Fruit fly (Drosophila melanogaster) whole organism, embryonic: ENCODE results near the gene CG5828.

Experiments used
- Aef1 ChIP-seq: fragments of 200-800 bp; sonication (Bioruptor generic); IDR thresholded peaks from 3 replicates; pipeline ENCODE4 v1.3.6; 2022; ENCODE audit warnings: missing biosample characterization, missing genetic modification characterization
- CG10431 ChIP-seq: fragments of 200-800 bp; sonication (Bioruptor generic); optimal IDR thresholded peaks from 3 replicates; lab custom pipeline; 2018; ENCODE audit warnings: missing biosample characterization, mild to moderate bottlenecking, missing genetic modification characterization
- CG10979 ChIP-seq: fragments of 200-800 bp; sonication (Bioruptor generic); optimal IDR thresholded peaks from 2 replicates; lab custom pipeline; 2018; ENCODE audit warnings: missing biosample characterization, mild to moderate bottlenecking, missing genetic modification characterization, moderate library complexity
- CG12236 ChIP-seq: fragments of 200-800 bp; sonication (Bioruptor generic); optimal IDR thresholded peaks from 2 replicates; lab custom pipeline; 2016; ENCODE audit warnings: missing biosample characterization, missing genetic modification characterization
- CG14014 ChIP-seq: fragments of 200-800 bp; sonication (Bioruptor generic); IDR thresholded peaks from 2 replicates; pipeline ENCODE4 v1.3.6; 2022; ENCODE audit warnings: missing biosample characterization, missing genetic modification characterization
- CG15601 ChIP-seq: fragments of 200-800 bp; sonication (Bioruptor generic); optimal IDR thresholded peaks from 3 replicates; lab custom pipeline; 2019; ENCODE audit warnings: missing biosample characterization, mild to moderate bottlenecking, missing genetic modification characterization, moderate library complexity
- CG17829 ChIP-seq: fragments of 200-800 bp; optimal IDR thresholded peaks from 2 replicates; lab custom pipeline; 2019; ENCODE audit warnings: missing biosample characterization, mild to moderate bottlenecking, missing genetic modification characterization, moderate library complexity
- CG18262 ChIP-seq: fragments of 200-800 bp; optimal IDR thresholded peaks from 3 replicates; lab custom pipeline; 2019; ENCODE audit warnings: missing biosample characterization, mild to moderate bottlenecking, missing genetic modification characterization, moderate library complexity
- CG1832 ChIP-seq: fragments of 200-800 bp; sonication (Bioruptor generic); optimal IDR thresholded peaks from 2 replicates; lab custom pipeline; 2017; ENCODE audit warnings: missing biosample characterization, mild to moderate bottlenecking, missing genetic modification characterization, inconsistent platforms
- CG2116 ChIP-seq: fragments of 200-800 bp; sonication (Bioruptor generic); optimal IDR thresholded peaks from 3 replicates; lab custom pipeline; 2018; ENCODE audit warnings: missing biosample characterization, mild to moderate bottlenecking, missing genetic modification characterization
- CG30431 ChIP-seq: fragments of 200-800 bp; sonication (Bioruptor generic); optimal IDR thresholded peaks from 2 replicates; lab custom pipeline; 2017; ENCODE audit warnings: missing biosample characterization, missing genetic modification characterization
- CG3163 ChIP-seq: fragments of 200-800 bp; sonication (Bioruptor generic); optimal IDR thresholded peaks from 3 replicates; lab custom pipeline; 2016; ENCODE audit warnings: missing biosample characterization, missing genetic modification characterization
- CG3281 ChIP-seq: fragments of 200-800 bp; sonication (Bioruptor generic); optimal IDR thresholded peaks from 3 replicates; lab custom pipeline; 2017; ENCODE audit warnings: missing biosample characterization, mild to moderate bottlenecking, missing genetic modification characterization
- CG34224 ChIP-seq: fragments of 200-800 bp; sonication (Bioruptor generic); IDR thresholded peaks from 3 replicates; pipeline ENCODE4 v1.3.6; 2022; ENCODE audit warnings: missing biosample characterization, missing genetic modification characterization; ENCODE audit not compliant: partially characterized antibody
- CG3838 ChIP-seq: fragments of 200-800 bp; sonication (Bioruptor generic); optimal IDR thresholded peaks from 3 replicates; lab custom pipeline; 2016; ENCODE audit warnings: missing biosample characterization, missing genetic modification characterization
- CG4282 ChIP-seq: fragments of 200-800 bp; sonication (Bioruptor generic); optimal IDR thresholded peaks from 2 replicates; lab custom pipeline; 2016; ENCODE audit warnings: missing biosample characterization, missing genetic modification characterization
- CG4328 ChIP-seq: fragments of 200-800 bp; sonication (Bioruptor generic); optimal IDR thresholded peaks from 3 replicates; lab custom pipeline; 2017; ENCODE audit warnings: missing biosample characterization, missing genetic modification reagents, missing genetic modification characterization
- CG4360 ChIP-seq: fragments of 200-800 bp; sonication (Bioruptor generic); IDR thresholded peaks from 2 replicates; pipeline ENCODE4 v1.3.6; 2022; ENCODE audit warnings: missing biosample characterization, missing genetic modification characterization
- CG4730 ChIP-seq: fragments of 200-800 bp; sonication (Bioruptor generic); IDR thresholded peaks from 2 replicates; pipeline ENCODE4 v1.3.6; 2022; ENCODE audit warnings: missing biosample characterization, missing genetic modification characterization
- CG6175 ChIP-seq: fragments of 200-800 bp; sonication (Bioruptor generic); IDR thresholded peaks from 3 replicates; pipeline ENCODE4 v1.3.6; 2022; ENCODE audit warnings: missing biosample characterization, missing genetic modification characterization
- CG6683 ChIP-seq: fragments of 200-800 bp; sonication (Bioruptor generic); optimal IDR thresholded peaks from 2 replicates; lab custom pipeline; 2017; ENCODE audit warnings: missing biosample characterization, mild to moderate bottlenecking, missing genetic modification characterization, missing genetic modification reagents
- CG9876 ChIP-seq: fragments of 200-800 bp; sonication (Bioruptor generic); optimal IDR thresholded peaks from 2 replicates; lab custom pipeline; 2016; ENCODE audit warnings: missing biosample characterization, missing genetic modification characterization
- Dip2 ChIP-seq: fragments of 200-800 bp; sonication (Bioruptor generic); IDR thresholded peaks from 2 replicates; pipeline ENCODE4 v1.3.6; 2022; ENCODE audit warnings: missing biosample characterization, missing genetic modification characterization
- Dp ChIP-seq: fragments of 200-800 bp; sonication (Bioruptor generic); optimal IDR thresholded peaks from 2 replicates; lab custom pipeline; 2018; ENCODE audit warnings: missing biosample characterization, mild to moderate bottlenecking, missing genetic modification characterization, moderate library complexity
- Hey ChIP-seq: fragments of 200-800 bp; sonication (Bioruptor generic); optimal IDR thresholded peaks from 3 replicates; lab custom pipeline; 2018; ENCODE audit warnings: missing biosample characterization, mild to moderate bottlenecking, missing genetic modification characterization
- Hmr ChIP-seq: fragments of 200-800 bp; sonication (Bioruptor generic); optimal IDR thresholded peaks from 3 replicates; lab custom pipeline; 2017; ENCODE audit warnings: mild to moderate bottlenecking, missing biosample characterization, missing genetic modification reagents, missing genetic modification characterization
- Hr3 ChIP-seq: fragments of 200-800 bp; sonication (Bioruptor generic); optimal IDR thresholded peaks from 3 replicates; lab custom pipeline; 2016; ENCODE audit warnings: missing biosample characterization, missing genetic modification characterization
- Hsf ChIP-seq: fragments of 200-800 bp; sonication (Bioruptor generic); optimal IDR thresholded peaks from 3 replicates; lab custom pipeline; 2016; ENCODE audit warnings: missing biosample characterization, missing genetic modification characterization
- MTF-1 ChIP-seq: fragments of 200-800 bp; sonication (Bioruptor generic); optimal IDR thresholded peaks from 2 replicates; lab custom pipeline; 2018; ENCODE audit warnings: missing biosample characterization, mild to moderate bottlenecking, missing genetic modification characterization, borderline replicate concordance
- Mes4 ChIP-seq: fragments of 200-800 bp; sonication (Bioruptor generic); optimal IDR thresholded peaks from 2 replicates; lab custom pipeline; 2016; ENCODE audit warnings: missing biosample characterization, missing genetic modification characterization
- Usf ChIP-seq: fragments of 200-800 bp; sonication (Bioruptor generic); optimal IDR thresholded peaks from 2 replicates; lab custom pipeline; 2017; ENCODE audit warnings: missing genotype, missing biosample characterization, missing genetic modification characterization
- ac ChIP-seq: fragments of 200-800 bp; sonication (Bioruptor generic); optimal IDR thresholded peaks from 3 replicates; lab custom pipeline; 2017; ENCODE audit warnings: missing biosample characterization, mild to moderate bottlenecking, missing genetic modification characterization
- ap ChIP-seq: fragments of 200-800 bp; sonication (Bioruptor generic); IDR thresholded peaks from 2 replicates; pipeline ENCODE4 v1.3.6; 2022; ENCODE audit warnings: missing biosample characterization, missing genetic modification characterization
- bab2 ChIP-seq: fragments of 200-800 bp; sonication (Bioruptor generic); optimal IDR thresholded peaks from 2 replicates; lab custom pipeline; 2016; ENCODE audit warnings: missing biosample characterization, missing genetic modification characterization
- cato ChIP-seq: fragments of 200-800 bp; sonication (Bioruptor generic); optimal IDR thresholded peaks from 2 replicates; lab custom pipeline; 2016; ENCODE audit warnings: missing biosample characterization, missing genetic modification characterization, borderline replicate concordance
- crp ChIP-seq, 2 experiments: fragments of 200-800 bp; sonication (Bioruptor generic); optimal IDR thresholded peaks; 2 replicates in 1 of 2; 3 replicates in 1 of 2; lab custom pipeline; 2017; ENCODE audit warnings: missing biosample characterization in 2 of 2, missing genetic modification characterization in 2 of 2, mild to moderate bottlenecking in 1 of 2, moderate library complexity in 1 of 2
- ewg ChIP-seq: fragments of 200-800 bp; sonication (Bioruptor generic); optimal IDR thresholded peaks from 3 replicates; lab custom pipeline; 2017; ENCODE audit warnings: mild to moderate bottlenecking, missing biosample characterization, missing genetic modification reagents, missing genetic modification characterization
- fd3F ChIP-seq: fragments of 200-800 bp; sonication (Bioruptor generic); optimal IDR thresholded peaks from 2 replicates; lab custom pipeline; 2018; ENCODE audit warnings: missing biosample characterization, mild to moderate bottlenecking, missing genetic modification characterization, moderate library complexity
- grn ChIP-seq: fragments of 200-800 bp; sonication (Bioruptor generic); optimal IDR thresholded peaks from 3 replicates; lab custom pipeline; 2017; ENCODE audit warnings: missing biosample characterization, missing genetic modification characterization
- jumu ChIP-seq: fragments of 200-800 bp; sonication (Bioruptor generic); optimal IDR thresholded peaks from 3 replicates; lab custom pipeline; 2016; ENCODE audit warnings: missing biosample characterization, missing genetic modification characterization
- pzg ChIP-seq: fragments of 200-800 bp; sonication (Bioruptor generic); optimal IDR thresholded peaks from 3 replicates; lab custom pipeline; 2018; ENCODE audit warnings: missing biosample characterization, mild to moderate bottlenecking, missing genetic modification characterization, moderate library complexity
- ro ChIP-seq: fragments of 200-800 bp; sonication (Bioruptor generic); IDR thresholded peaks from 2 replicates; pipeline ENCODE4 v1.3.6; 2022; ENCODE audit warnings: missing biosample characterization, missing genetic modification characterization
- sc ChIP-seq, 3 experiments: fragments of >200 bp in 2 of 3; fragments of 200-800 bp in 1 of 3; sonication (Bioruptor generic) in 1 of 3; optimal IDR thresholded peaks; 2 replicates in 2 of 3; 3 replicates in 1 of 3; lab custom pipeline; 2017; ENCODE audit warnings: mild to moderate bottlenecking in 1 of 3, missing biosample characterization in 1 of 3, missing genetic modification characterization in 1 of 3, missing genetic modification reagents in 1 of 3
- sd ChIP-seq: fragments of 200-800 bp; sonication (Bioruptor generic); optimal IDR thresholded peaks from 3 replicates; lab custom pipeline; 2018; ENCODE audit warnings: missing biosample characterization, mild to moderate bottlenecking, missing genetic modification characterization, moderate library complexity
- sna ChIP-seq: fragments of 200-800 bp; sonication (Bioruptor generic); IDR thresholded peaks from 2 replicates; pipeline ENCODE4 v1.3.6; 2022; ENCODE audit warnings: missing biosample characterization, missing genetic modification characterization; ENCODE audit not compliant: partially characterized antibody
- tin ChIP-seq: fragments of 200-800 bp; sonication (Bioruptor generic); optimal IDR thresholded peaks from 3 replicates; lab custom pipeline; 2016; ENCODE audit warnings: missing biosample characterization, missing genetic modification characterization
- trem ChIP-seq: fragments of 200-800 bp; optimal IDR thresholded peaks from 3 replicates; lab custom pipeline; 2019; ENCODE audit warnings: missing biosample characterization, mild to moderate bottlenecking, missing genetic modification characterization, moderate library complexity
- unc-4 ChIP-seq: fragments of 200-800 bp; sonication (Bioruptor generic); IDR thresholded peaks from 2 replicates; pipeline ENCODE4 v1.3.6; 2022; ENCODE audit warnings: missing biosample characterization, missing genetic modification characterization; ENCODE audit not compliant: partially characterized antibody
- wor ChIP-seq: fragments of 200-800 bp; sonication (Bioruptor generic); IDR thresholded peaks from 2 replicates; pipeline ENCODE4 v1.3.6; 2022; ENCODE audit warnings: missing biosample characterization, missing genetic modification characterization

Gene CG5828

dm6 chr2L:5086905-5087522 lies 6.8 kb upstream of the CG5828 start (continued):
- TF ChIP-seq sna (GFP tag; lab: Robert Waterston, UW) (no peak), bab2 (GFP tag; lab: Kevin White, UChicago) (peak; percentile 71), CG4730 (GFP tag; lab: Robert Waterston, UW) (no peak), CG30431 (GFP tag; lab: Kevin White, UChicago) (peak; percentile 60), CG4328 (GFP tag; lab: Kevin White, UChicago) (peak; percentile 52), Aef1 (GFP tag; lab: Robert Waterston, UW) (peak; percentile 49; the same call in 2 of the 3 replicates), CG12236 (GFP tag; lab: Kevin White, UChicago) (peak; percentile 63), CG6175 (GFP tag; lab: Robert Waterston, UW) (no peak), CG4360 (GFP tag; lab: Robert Waterston, UW) (0 out of 2 replicates have a peak, but pooled peaks have one; percentile 19), CG9876 (GFP tag; lab: Kevin White, UChicago) (peak; percentile 25), CG10979 (peak; percentile 79), MTF-1 (peak; percentile 32), Usf (GFP tag; lab: Kevin White, UChicago) (peak; percentile 39), ewg (GFP tag; lab: Kevin White, UChicago) (peak; percentile 66), wor (GFP tag; lab: Robert Waterston, UW) (peak; percentile 56), jumu (peak; percentile 41), CG17829 (tag; lab: Kevin White, UChicago) (peak; percentile 78), ap (GFP tag; lab: Robert Waterston, UW) (no peak), Hmr (GFP tag; lab: Kevin White, UChicago) (peak; percentile 78), grn (GFP tag; lab: Kevin White, UChicago) (no peak), crp (GFP tag; optimal IDR thresholded peaks at IDR 0.05; lab: Kevin White, UChicago) (peak in 1 of 2 experiments; percentile 14), ro (GFP tag; lab: Robert Waterston, UW) (no peak), CG1832 (GFP tag; lab: Kevin White, UChicago) (no peak), CG18262 (peak; percentile 85), Dip2 (GFP tag; lab: Robert Waterston, UW) (no peak), sc (optimal IDR thresholded peaks at IDR 0.05; lab: Kevin White, UChicago) (no peak), sc (GFP tag; optimal IDR thresholded peaks at IDR 0.05; lab: Kevin White, UChicago) (peak; percentile 60), ac (GFP tag; lab: Kevin White, UChicago) (peak; percentile 43), CG3838 (GFP tag; lab: Kevin White, UChicago) (peak; percentile 47), CG3281 (GFP tag; lab: Kevin White, UChicago) (peak; percentile 84), CG6683 (GFP tag; lab: Kevin White, UChicago) (peak; percentile 57), Mes4 (GFP tag; lab: Kevin White, UChicago) (peak; percentile 74), Hr3 (GFP tag; lab: Kevin White, UChicago) (peak; percentile 48), CG34224 (GFP tag; lab: Robert Waterston, UW) (no peak), CG10431 (GFP tag; lab: Kevin White, UChicago) (peak; percentile 27), tin (GFP tag; lab: Kevin White, UChicago) (peak; percentile 49), CG4282 (GFP tag; lab: Kevin White, UChicago) (no peak), Hsf (GFP tag; lab: Kevin White, UChicago) (peak; percentile 72), CG2116 (peak; percentile 54), unc-4 (GFP tag; lab: Robert Waterston, UW) (no peak), Hey (tag; lab: Kevin White, UChicago) (no peak), CG15601 (tag; lab: Kevin White, UChicago) (peak; percentile 77), CG3163 (GFP tag; lab: Kevin White, UChicago) (peak; percentile 11), trem (peak; percentile 67), cato (GFP tag; lab: Kevin White, UChicago) (peak; percentile 53), pzg (GFP tag; lab: Kevin White, UChicago) (no peak), CG14014 (GFP tag; lab: Robert Waterston, UW) (peak; percentile 64), fd3F (GFP tag; lab: Kevin White, UChicago) (peak; percentile 61), sd (tag; lab: Kevin White, UChicago) (peak; percentile 27), Dp (no peak)
